Fruit fly (Drosophila melanogaster): ENCODE data around the gene Cp7Fc.

Gene Cp7Fc

dm6 chrX:8492849-8493248 lies 15.9 kb downstream of the Cp7Fc start (continued):
- TF ChIP-seq ken (GFP tag; IDR thresholded peaks at IDR 0.05) (peak; percentile 85; the same call in 2 of the 3 replicates), fru (optimal IDR thresholded peaks at IDR 0.05) (no peak), CG32532 (GFP tag; IDR thresholded peaks at IDR 0.05) (peak; percentile 64), Usf (GFP tag; optimal IDR thresholded peaks at IDR 0.05) (no peak), CG2199 (GFP tag; IDR thresholded peaks at IDR 0.05) (peak; percentile 36; the same call in 1 of the 3 replicates), CG6272 (GFP tag; IDR thresholded peaks at IDR 0.05) (peak; percentile 66), pros (GFP tag; optimal IDR thresholded peaks at IDR 0.05) (no peak), sob (GFP tag; IDR thresholded peaks at IDR 0.05) (peak; percentile 80), ttk (GFP tag; IDR thresholded peaks at IDR 0.05) (peak; percentile 90), CG31365 (tag; optimal IDR thresholded peaks at IDR 0.05) (no peak), slp2 (GFP tag; optimal IDR thresholded peaks at IDR 0.05) (no peak), Trl (optimal IDR thresholded peaks at IDR 0.05) (no peak), Trl (GFP tag; optimal IDR thresholded peaks at IDR 0.05) (no peak), gsb-n (tag; optimal IDR thresholded peaks at IDR 0.05) (peak; percentile 58), org-1 (GFP tag; optimal IDR thresholded peaks at IDR 0.05) (peak; percentile 65), Bdp1 (GFP tag; optimal IDR thresholded peaks at IDR 0.05) (no peak), CkIIα-i1 (GFP tag; IDR thresholded peaks at IDR 0.05) (no peak), CG31224 (GFP tag; IDR thresholded peaks at IDR 0.05) (peak; percentile 56; the same call in 1 of the 2 replicates), CG4617 (GFP tag; optimal IDR thresholded peaks at IDR 0.05; ENCODE audit: borderline replicate concordance) (no peak), croc (GFP tag; conservative IDR thresholded peaks at IDR 0.05) (peak; percentile 68), HLHmδ (GFP tag; optimal IDR thresholded peaks at IDR 0.05) (no peak), CG13624 (GFP tag; optimal IDR thresholded peaks at IDR 0.05) (no peak), Kr (GFP tag; optimal IDR thresholded peaks at IDR 0.05) (no peak), dmrt99B (tag; optimal IDR thresholded peaks at IDR 0.05) (peak; percentile 93), pnt (GFP tag; optimal IDR thresholded peaks at IDR 0.05) (no peak), CG7987 (GFP tag; optimal IDR thresholded peaks at IDR 0.05) (peak; percentile 28), br (optimal IDR thresholded peaks at IDR 0.05) (no peak), CG4360 (GFP tag; IDR thresholded peaks at IDR 0.05) (peak; percentile 43; the same call in 1 of the 2 replicates), Antp (GFP tag; optimal IDR thresholded peaks at IDR 0.05) (no peak), HLH54F (GFP tag; optimal IDR thresholded peaks at IDR 0.05) (no peak), CG17568 (GFP tag; optimal IDR thresholded peaks at IDR 0.05) (peak; percentile 39), tna (GFP tag; IDR thresholded peaks at IDR 0.05; ENCODE audit: partially characterized antibody) (no peak), Fer1 (GFP tag; optimal IDR thresholded peaks at IDR 0.05) (peak; percentile 62), usp (GFP tag; optimal IDR thresholded peaks at IDR 0.05) (no peak), Scr (GFP tag; IDR thresholded peaks at IDR 0.05; ENCODE audit: partially characterized antibody) (no peak), CG9437 (GFP tag; optimal IDR thresholded peaks at IDR 0.05) (peak; percentile 54), CG12769 (tag; optimal IDR thresholded peaks at IDR 0.05) (peak; percentile 44), zen (tag; optimal IDR thresholded peaks at IDR 0.05) (peak; percentile 45), salm (tag; optimal IDR thresholded peaks at IDR 0.05) (peak; percentile 82), CG30403 (GFP tag; optimal IDR thresholded peaks at IDR 0.05) (peak; percentile 68), Taf1 (GFP tag; IDR thresholded peaks at IDR 0.05) (no peak), BtbVII (GFP tag; optimal IDR thresholded peaks at IDR 0.05) (peak; percentile 62), jigr1 (GFP tag; IDR thresholded peaks at IDR 0.05) (peak; percentile 68; the same call in 1 of the 3 replicates), CG10209 (GFP tag; optimal IDR thresholded peaks at IDR 0.05) (peak; percentile 73), ab (GFP tag; optimal IDR thresholded peaks at IDR 0.05) (no peak), ase (GFP tag; IDR thresholded peaks at IDR 0.05) (peak; percentile 89), so (GFP tag; IDR thresholded peaks at IDR 0.05) (peak; percentile 84; the same call in 2 of the 3 replicates), CG30020 (tag; optimal IDR thresholded peaks at IDR 0.05) (peak; percentile 10), kni (GFP tag; optimal IDR thresholded peaks at IDR 0.05) (no peak), CG1832 (GFP tag; optimal IDR thresholded peaks at IDR 0.05) (no peak), knrl (GFP tag; IDR thresholded peaks at IDR 0.05; ENCODE audit: partially characterized antibody) (no peak), CG2129 (GFP tag; IDR thresholded peaks at IDR 0.05; ENCODE audit: partially characterized antibody) (no peak)
